Fruit fly (Drosophila melanogaster) whole organism, wandering third instar larva: Measurements from ENCODE around the gene mthl12.

Experiments
- Abd-B ChIP-seq: fragments of >200 bp; optimal IDR thresholded peaks from 2 replicates; lab custom pipeline; 2017; ENCODE audit warnings: missing biosample characterization, missing genetic modification characterization
- CG32264 ChIP-seq: fragments of 200-800 bp; sonication (Bioruptor generic); optimal IDR thresholded peaks from 2 replicates; lab custom pipeline; 2016; ENCODE audit warnings: missing biosample characterization, missing genetic modification characterization
- CG9705 ChIP-seq: fragments of 200-800 bp; sonication (Bioruptor generic); optimal IDR thresholded peaks from 2 replicates; lab custom pipeline; 2018; ENCODE audit warnings: missing biosample characterization, mild to moderate bottlenecking, missing genetic modification characterization
- CrebA ChIP-seq: fragments of 200-800 bp; sonication (Bioruptor generic); optimal IDR thresholded peaks from 2 replicates; lab custom pipeline; 2016; ENCODE audit warnings: missing biosample characterization, mild to moderate bottlenecking, missing genetic modification characterization, borderline replicate concordance
- Dfd ChIP-seq: fragments of >200 bp; optimal IDR thresholded peaks from 2 replicates; lab custom pipeline; 2017; ENCODE audit warnings: missing biosample characterization, missing genetic modification characterization
- Dif ChIP-seq: fragments of 200-275, 200-300 bp; sonication (Bioruptor generic); optimal IDR thresholded peaks from 2 replicates; lab custom pipeline; 2018; ENCODE audit warnings: missing biosample characterization, missing genetic modification characterization; ENCODE audit not compliant: partially characterized antibody
- GATAd ChIP-seq: sonication (Bioruptor generic); optimal IDR thresholded peaks from 2 replicates; lab custom pipeline; 2016; ENCODE audit warnings: missing biosample characterization, missing genetic modification characterization
- HLH106 ChIP-seq: fragments of 200-800 bp; optimal IDR thresholded peaks from 3 replicates; lab custom pipeline; 2019; ENCODE audit warnings: missing biosample characterization, mild to moderate bottlenecking, missing genetic modification characterization, moderate library complexity
- Hnf4 ChIP-seq: fragments of 200-800 bp; sonication (Bioruptor generic); optimal IDR thresholded peaks from 2 replicates; lab custom pipeline; 2016; ENCODE audit warnings: missing biosample characterization, mild to moderate bottlenecking, missing genetic modification characterization
- Hr83 ChIP-seq: fragments of 200-300 bp; sonication (Bioruptor generic); optimal IDR thresholded peaks from 2 replicates; lab custom pipeline; 2016; ENCODE audit warnings: missing biosample characterization, mild to moderate bottlenecking, missing genetic modification characterization, moderate library complexity; ENCODE audit not compliant: poor library complexity, severe bottlenecking
- Jra ChIP-seq: sonication (Bioruptor generic); optimal IDR thresholded peaks from 2 replicates; lab custom pipeline; 2016; ENCODE audit warnings: missing biosample characterization, missing genetic modification characterization
- Mio ChIP-seq: sonication (Bioruptor generic); optimal IDR thresholded peaks from 2 replicates; lab custom pipeline; 2016; ENCODE audit warnings: missing biosample characterization, missing genetic modification characterization
- Myc ChIP-seq: fragments of >200 bp; optimal IDR thresholded peaks from 2 replicates; lab custom pipeline; 2017
- N ChIP-seq: fragments of >200 bp; optimal IDR thresholded peaks from 2 replicates; lab custom pipeline; 2018; ENCODE audit warnings: missing biosample characterization, missing external identifiers, missing genetic modification characterization
- OdsH ChIP-seq: fragments of 200-800 bp; sonication (Bioruptor generic); optimal IDR thresholded peaks from 2 replicates; lab custom pipeline; 2016; ENCODE audit warnings: missing biosample characterization, mild to moderate bottlenecking, missing genetic modification characterization
- Rel ChIP-seq, 2 experiments: fragments of 200-800 bp; sonication (Bioruptor generic) in 1 of 2; optimal IDR thresholded peaks; 2 replicates in 1 of 2; 3 replicates in 1 of 2; lab custom pipeline; 2016 to 2019; ENCODE audit warnings: mild to moderate bottlenecking in 2 of 2, missing biosample characterization in 2 of 2, missing genetic modification characterization in 2 of 2, moderate library complexity in 1 of 2
- Sp1 ChIP-seq: fragments of 200-800 bp; sonication (Bioruptor generic); optimal IDR thresholded peaks from 3 replicates; lab custom pipeline; 2019; ENCODE audit warnings: missing biosample characterization, mild to moderate bottlenecking, missing genetic modification characterization, moderate library complexity
- Vsx2 ChIP-seq: fragments of 200-300, 225-300 bp; sonication (Bioruptor generic); optimal IDR thresholded peaks from 2 replicates; lab custom pipeline; 2018; ENCODE audit warnings: missing biosample characterization, missing genetic modification characterization; ENCODE audit not compliant: partially characterized antibody
- br ChIP-seq: fragments of 200-800 bp; sonication (Bioruptor generic); optimal IDR thresholded peaks from 2 replicates; lab custom pipeline; 2016; ENCODE audit warnings: missing biosample characterization, missing genetic modification characterization
- brk ChIP-seq: fragments of 200-800 bp; sonication (Bioruptor generic); optimal IDR thresholded peaks from 2 replicates; lab custom pipeline; 2016; ENCODE audit warnings: missing biosample characterization, mild to moderate bottlenecking, missing genetic modification characterization
- dl ChIP-seq, 2 experiments: fragments of 175-275, 200-275 bp in 1 of 2; fragments of 200-275 bp in 1 of 2; sonication (Bioruptor generic); optimal IDR thresholded peaks; lab custom pipeline; 2018; ENCODE audit warnings: mild to moderate bottlenecking in 2 of 2, missing biosample characterization in 2 of 2, missing genetic modification characterization in 2 of 2, moderate library complexity in 2 of 2; ENCODE audit not compliant: partially characterized antibody in 2 of 2, insufficient read depth in 1 of 2
- dmrt93B ChIP-seq: fragments of 200-800 bp; sonication (Bioruptor generic); optimal IDR thresholded peaks from 2 replicates; lab custom pipeline; 2018; ENCODE audit warnings: missing biosample characterization, mild to moderate bottlenecking, missing genetic modification characterization
- dsf ChIP-seq: sonication (Bioruptor generic); optimal IDR thresholded peaks from 2 replicates; lab custom pipeline; 2016; ENCODE audit warnings: missing biosample characterization, missing genetic modification characterization, borderline replicate concordance
- ey ChIP-seq: fragments of 200-800 bp; sonication (Bioruptor generic); optimal IDR thresholded peaks from 2 replicates; lab custom pipeline; 2016; ENCODE audit warnings: missing biosample characterization, missing genetic modification characterization
- foxo ChIP-seq, 2 experiments: fragments of 200-800 bp; sonication (Bioruptor generic); optimal IDR thresholded peaks; 2 replicates in 1 of 2; 3 replicates in 1 of 2; lab custom pipeline; 2016 to 2017; ENCODE audit warnings: missing biosample characterization in 2 of 2, missing genetic modification characterization in 2 of 2
- h ChIP-seq: fragments of 200-800 bp; sonication (Bioruptor generic); optimal IDR thresholded peaks from 3 replicates; lab custom pipeline; 2016; ENCODE audit warnings: missing biosample characterization, mild to moderate bottlenecking, missing genetic modification characterization
- jim ChIP-seq: fragments of 175-275, 200-325 bp; sonication (Bioruptor generic); optimal IDR thresholded peaks from 2 replicates; lab custom pipeline; 2016; ENCODE audit warnings: missing biosample characterization, mild to moderate bottlenecking, missing genetic modification characterization
- lola ChIP-seq: fragments of >200 bp; optimal IDR thresholded peaks from 2 replicates; lab custom pipeline; 2017; ENCODE audit warnings: missing biosample characterization, missing genetic modification characterization
- pan ChIP-seq: fragments of >200 bp; optimal IDR thresholded peaks from 2 replicates; lab custom pipeline; 2017
- psq ChIP-seq: fragments of 200-800 bp; sonication (Bioruptor generic); optimal IDR thresholded peaks from 3 replicates; lab custom pipeline; 2017; ENCODE audit warnings: missing biosample characterization, mild to moderate bottlenecking, missing genetic modification characterization, moderate library complexity
- rgr ChIP-seq: fragments of 200-800 bp; sonication (Bioruptor generic); optimal IDR thresholded peaks from 3 replicates; lab custom pipeline; 2016; ENCODE audit warnings: missing biosample characterization, mild to moderate bottlenecking, missing genetic modification characterization
- sage ChIP-seq: fragments of 200-800 bp; sonication (Bioruptor generic); optimal IDR thresholded peaks from 2 replicates; lab custom pipeline; 2016; ENCODE audit warnings: missing biosample characterization, mild to moderate bottlenecking, missing genetic modification characterization
- sv ChIP-seq: fragments of 200-800 bp; sonication (Bioruptor generic); optimal IDR thresholded peaks from 3 replicates; lab custom pipeline; 2016; ENCODE audit warnings: missing biosample characterization, missing genetic modification characterization
- tai ChIP-seq: sonication (Bioruptor generic); optimal IDR thresholded peaks from 2 replicates; lab custom pipeline; 2016; ENCODE audit warnings: missing biosample characterization, missing genetic modification characterization
- usp ChIP-seq: fragments of >200 bp; optimal IDR thresholded peaks from 2 replicates; lab custom pipeline; 2017; ENCODE audit warnings: missing biosample characterization, missing genetic modification characterization
- woc ChIP-seq: sonication (Bioruptor generic); optimal IDR thresholded peaks from 2 replicates; lab custom pipeline; 2016; ENCODE audit warnings: missing biosample characterization, mild to moderate bottlenecking, missing genetic modification characterization

mthl12 gene

DNA sequence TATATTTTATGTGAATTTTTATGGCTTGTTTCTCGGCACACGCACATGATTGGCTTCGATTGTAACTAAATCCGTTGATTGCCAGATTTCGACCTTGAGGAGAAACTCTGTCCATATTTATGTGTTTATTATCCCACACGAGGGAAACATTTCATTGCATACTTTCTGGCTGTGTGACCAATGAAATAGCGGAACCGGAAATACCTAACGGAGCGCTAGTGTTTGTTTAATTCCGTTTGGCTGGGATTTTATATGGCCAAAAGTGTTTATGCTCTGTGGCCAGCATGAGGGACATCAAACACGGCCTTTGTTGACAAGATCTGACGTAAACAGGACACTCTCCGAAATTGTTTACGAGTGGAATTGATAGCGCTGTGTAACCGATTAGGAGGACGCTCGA lies 33.6 kb upstream of the mthl12 start:
- TF ChIP-seq rgr (GFP tag; lab: Kevin White, UChicago) (peak; percentile 35), CG9705 (GFP tag; lab: Kevin White, UChicago) (no peak), CG32264 (GFP tag; lab: Kevin White, UChicago) (no peak)

DNA sequence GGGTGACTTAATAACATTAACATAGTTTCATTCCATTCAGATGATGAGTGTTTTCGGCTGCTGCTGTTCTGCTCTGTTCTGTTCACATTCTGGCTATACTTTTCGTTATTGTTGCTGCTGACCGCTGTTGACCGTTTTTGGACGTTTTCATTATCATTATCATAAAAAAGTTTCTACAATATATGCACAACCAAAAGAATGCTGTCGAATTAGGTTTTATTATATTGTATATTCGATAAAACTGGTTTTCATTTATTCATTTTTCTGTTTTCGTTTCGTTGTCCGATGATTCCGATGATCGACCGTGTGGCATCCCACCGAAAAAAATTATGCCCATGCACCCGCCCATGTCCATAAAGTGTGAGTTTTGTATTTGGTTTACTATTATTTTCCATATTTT lies 20.4 kb upstream of the mthl12 start:
- no peak for TF ChIP-seq N (GFP tag; lab: Kevin White, UChicago)
- no peak for TF ChIP-seq CG9705 (GFP tag; lab: Kevin White, UChicago)
- TF ChIP-seq foxo (GFP tag; optimal IDR thresholded peaks at IDR 0.05; lab: Kevin White, UChicago) = no peak
- no peak for TF ChIP-seq dmrt93B (GFP tag; lab: Kevin White, UChicago)
- no peak for TF ChIP-seq Dfd (GFP tag; lab: Kevin White, UChicago)
- TF ChIP-seq ey (GFP tag; lab: Kevin White, UChicago) = no peak
- TF ChIP-seq jim (GFP tag; lab: Kevin White, UChicago) = no peak
- no peak for TF ChIP-seq CG32264 (GFP tag; lab: Kevin White, UChicago)
- TF ChIP-seq Mio = no peak
- no peak for TF ChIP-seq sage (GFP tag; lab: Kevin White, UChicago)
- no peak for TF ChIP-seq Sp1 (GFP tag; lab: Kevin White, UChicago)
- TF ChIP-seq CrebA (GFP tag; lab: Kevin White, UChicago) = no peak
- no peak for TF ChIP-seq Jra
- no peak for TF ChIP-seq HLH106 (tag; lab: Kevin White, UChicago)

dm6 chr3R:13334007-13334406 lies 19.5 kb upstream of the mthl12 start, which contains the start of gene PK2-R2:
PK2-R2 (minus strand) TSS chr3R:13334166.
- TF ChIP-seq Myc (lab: Kevin White, UChicago) = no peak
- TF ChIP-seq sv (GFP tag; lab: Kevin White, UChicago) = no peak
- TF ChIP-seq br (GFP tag; lab: Kevin White, UChicago) = no peak
- no peak for TF ChIP-seq jim (GFP tag; lab: Kevin White, UChicago)
- no peak for TF ChIP-seq h (GFP tag; lab: Kevin White, UChicago)
- no peak for TF ChIP-seq N (GFP tag; lab: Kevin White, UChicago)
- TF ChIP-seq tai = no peak
- no peak for TF ChIP-seq sage (GFP tag; lab: Kevin White, UChicago)
- no peak for TF ChIP-seq dmrt93B (GFP tag; lab: Kevin White, UChicago)
- TF ChIP-seq Rel (GFP tag; optimal IDR thresholded peaks at IDR 0.05; lab: Kevin White, UChicago) = no peak
- TF ChIP-seq Rel (tag; optimal IDR thresholded peaks at IDR 0.05; lab: Kevin White, UChicago) = no peak
- TF ChIP-seq dsf (GFP tag; lab: Kevin White, UChicago) = no peak
- TF ChIP-seq ey (GFP tag; lab: Kevin White, UChicago) = no peak
- TF ChIP-seq OdsH = no peak
- TF ChIP-seq dl (GFP tag; optimal IDR thresholded peaks at IDR 0.05; lab: Kevin White, UChicago; ENCODE audit: insufficient read depth in 1 of 2, partially characterized antibody in 2 of 2) = no peak
- TF ChIP-seq Dfd (GFP tag; lab: Kevin White, UChicago) = no peak
- TF ChIP-seq GATAd (GFP tag; lab: Kevin White, UChicago) = no peak
- TF ChIP-seq Hr83 = no peak
- TF ChIP-seq Jra = no peak
- TF ChIP-seq, all 38 proteins: peak for 0

DNA sequence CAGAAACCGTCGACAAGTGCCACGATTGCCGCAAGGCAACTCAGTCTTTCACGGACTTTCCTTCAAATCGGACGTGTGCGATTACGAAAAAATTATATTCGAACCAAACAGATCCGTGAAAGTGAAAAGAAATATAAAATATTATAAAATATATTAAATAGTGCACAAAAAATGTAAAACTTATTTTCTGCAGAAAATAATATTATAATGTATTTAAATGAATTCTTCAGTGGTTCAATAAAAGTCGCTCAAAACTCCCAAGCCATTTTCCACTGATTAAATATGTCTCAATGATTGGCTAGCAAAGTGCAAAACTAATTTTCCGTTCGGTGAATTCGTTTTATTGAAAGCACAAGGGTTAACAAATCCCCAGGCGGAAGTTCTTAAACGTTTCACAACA lies 15.4 kb upstream of the mthl12 start, which contains the start of gene PK2-R1:
Gene PK2-R1 (plus strand): TSS at position 301 of the 400 bp plus-strand sequence.
- no peak for TF ChIP-seq usp (GFP tag; lab: Kevin White, UChicago)

DNA sequence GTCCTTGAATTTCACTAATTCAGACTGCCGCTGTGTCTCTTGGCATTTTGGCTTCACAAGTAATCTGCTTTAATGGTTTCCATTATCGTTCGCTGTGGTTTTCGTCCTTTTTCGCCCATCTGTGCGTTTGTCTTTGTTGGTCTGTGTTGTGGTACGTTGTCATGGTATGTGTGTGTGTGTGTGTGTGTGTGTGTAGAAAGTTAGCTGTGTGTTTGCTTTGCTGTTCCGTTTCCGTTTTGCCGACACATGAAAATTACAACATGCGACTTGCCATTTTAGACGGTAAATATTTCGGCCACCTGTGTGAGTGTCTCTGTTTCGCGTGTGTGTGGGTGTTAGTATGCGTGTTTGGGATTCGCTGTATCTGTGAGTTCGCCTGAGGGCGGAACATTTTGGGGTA lies 3.5 kb downstream of the mthl12 start:
- no peak for TF ChIP-seq pan (lab: Kevin White, UChicago)
- no peak for TF ChIP-seq psq
- TF ChIP-seq Dfd (GFP tag; lab: Kevin White, UChicago) = peak; percentile 58

DNA sequence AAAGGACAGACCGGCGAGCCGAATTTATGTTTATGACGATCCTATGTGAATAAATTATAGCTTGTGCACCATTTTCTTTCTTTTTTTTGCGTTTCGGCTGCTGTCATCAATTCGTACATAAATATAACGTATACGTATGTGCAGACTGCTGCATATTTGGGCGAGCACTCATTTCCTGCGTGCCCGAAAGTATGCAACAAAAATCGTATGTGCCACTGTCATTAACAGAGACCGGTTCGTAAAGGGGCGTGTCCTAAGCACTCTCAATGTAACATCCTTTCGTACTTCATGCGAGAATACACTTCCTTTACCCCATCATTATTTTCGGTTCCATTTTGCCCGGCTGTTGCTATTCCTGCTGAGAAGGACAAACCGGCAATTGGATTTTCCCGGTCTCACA lies 6.6 kb downstream of the mthl12 start:
- TF ChIP-seq br (GFP tag; lab: Kevin White, UChicago) (no peak), OdsH (no peak), Myc (lab: Kevin White, UChicago) (peak; percentile 28), Hr83 (no peak), Jra (no peak), pan (lab: Kevin White, UChicago) (no peak), CG32264 (GFP tag; lab: Kevin White, UChicago) (no peak), Vsx2 (GFP tag; lab: Kevin White, UChicago) (no peak), ey (GFP tag; lab: Kevin White, UChicago) (no peak), Dif (GFP tag; lab: Kevin White, UChicago) (peak; percentile 49), brk (GFP tag; lab: Kevin White, UChicago) (no peak), Hnf4 (no peak), tai (no peak), CrebA (GFP tag; lab: Kevin White, UChicago) (no peak), woc (GFP tag; lab: Kevin White, UChicago) (no peak), CG9705 (GFP tag; lab: Kevin White, UChicago) (no peak), N (GFP tag; lab: Kevin White, UChicago) (peak; percentile 48), lola (GFP tag; lab: Kevin White, UChicago) (no peak), rgr (GFP tag; lab: Kevin White, UChicago) (peak; percentile 1), dsf (GFP tag; lab: Kevin White, UChicago) (no peak), HLH106 (tag; lab: Kevin White, UChicago) (no peak), Abd-B (no peak)
